Worm (Caenorhabditis elegans): ENCODE measurements around the gene wrt-2.

Gene wrt-2

DNA sequence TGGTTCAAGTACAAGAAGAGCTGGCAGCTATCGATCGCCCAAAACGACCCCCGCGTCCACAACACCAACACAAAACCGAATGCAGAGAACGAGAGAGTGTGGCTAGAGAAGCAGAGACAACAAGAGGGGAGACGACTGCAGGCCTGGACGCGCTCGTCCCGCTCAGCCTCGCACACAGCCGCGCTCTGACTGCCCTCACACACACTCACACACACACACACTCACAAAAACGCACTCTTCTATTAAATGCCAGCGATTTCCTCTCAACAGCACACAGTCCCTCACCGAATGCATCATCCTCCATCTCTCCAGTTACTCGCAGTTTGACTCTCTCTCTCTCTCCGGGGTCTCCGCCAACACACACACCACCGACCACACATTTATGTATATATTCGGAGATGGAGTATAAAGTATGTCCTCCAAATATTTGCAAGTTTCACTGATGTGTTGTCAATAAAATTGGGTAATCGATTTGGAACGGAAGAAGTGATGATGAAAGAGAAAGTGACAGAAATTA, 33.5 kb upstream of the wrt-2 start (continued):
- TF ChIP-seq nhr-67 (tag; optimal IDR thresholded peaks at IDR 0.05) = no peak
- TF ChIP-seq ama-1 (optimal IDR thresholded peaks at IDR 0.05) = peak; percentile 29
- peak; percentile 79 for TF ChIP-seq nhr-23 (tag; optimal IDR thresholded peaks at IDR 0.05)
- TF ChIP-seq jun-1 (tag; optimal IDR thresholded peaks at IDR 0.05) = peak; percentile 96
- TF ChIP-seq nhr-237 (tag; optimal IDR thresholded peaks at IDR 0.05) = no peak
- peak; percentile 87 for TF ChIP-seq nhr-11 (tag; optimal IDR thresholded peaks at IDR 0.05)
- peak; percentile 43 for TF ChIP-seq R02D3.7 (tag; optimal IDR thresholded peaks at IDR 0.05)
- peak; percentile 90 for TF ChIP-seq unc-62 (GFP tag; optimal IDR thresholded peaks at IDR 0.05)
- peak; percentile 86 for TF ChIP-seq egl-27 (tag; optimal IDR thresholded peaks at IDR 0.05)
- TF ChIP-seq fkh-2 (tag; optimal IDR thresholded peaks at IDR 0.05) = peak; percentile 28
- no peak for TF ChIP-seq mml-1 (tag; optimal IDR thresholded peaks at IDR 0.05)

- TF ChIP-seq ceh-28 (tag; optimal IDR thresholded peaks at IDR 0.05) (no peak), jun-1 (tag; optimal IDR thresholded peaks at IDR 0.05) (no peak), mml-1 (tag; optimal IDR thresholded peaks at IDR 0.05) (no peak), snpc-4 (tag; optimal IDR thresholded peaks at IDR 0.05) (no peak), eor-1 (tag; optimal IDR thresholded peaks at IDR 0.05) (no peak), pqm-1 (tag; optimal IDR thresholded peaks at IDR 0.05) (peak; percentile 47), mdl-1 (tag; optimal IDR thresholded peaks at IDR 0.05) (no peak)
These were observed 32.8 kb upstream of the wrt-2 start, which contains the start of gene spc-1 for ce11 chrX:3126979-3127378. Gene spc-1, minus strand, starts transcription at chrX:3127079.

- TF ChIP-seq skn-1 (tag; optimal IDR thresholded peaks at IDR 0.05) = no peak
- TF ChIP-seq egl-5 (tag; optimal IDR thresholded peaks at IDR 0.05) = no peak
- no peak for TF ChIP-seq mdl-1 (tag; optimal IDR thresholded peaks at IDR 0.05)
- no peak for TF ChIP-seq pha-4 (tag; optimal IDR thresholded peaks at IDR 0.05)
- TF ChIP-seq ztf-11 (tag; optimal IDR thresholded peaks at IDR 0.05) = no peak
- TF ChIP-seq lin-39 (tag; optimal IDR thresholded peaks at IDR 0.05) = peak; percentile 89
- TF ChIP-seq fkh-10 (GFP tag; optimal IDR thresholded peaks at IDR 0.05) = peak; percentile 12
- peak; percentile 54 for TF ChIP-seq hmg-11 (tag; optimal IDR thresholded peaks at IDR 0.05)
- TF ChIP-seq nhr-67 (tag; optimal IDR thresholded peaks at IDR 0.05) = no peak
- peak; percentile 49 for TF ChIP-seq nfya-1 (tag; optimal IDR thresholded peaks at IDR 0.05; ENCODE audit: insufficient read depth)
- TF ChIP-seq nhr-43 (tag; optimal IDR thresholded peaks at IDR 0.05; ENCODE audit: poor library complexity, severe bottlenecking) = no peak
- TF ChIP-seq R02D3.7 (tag; optimal IDR thresholded peaks at IDR 0.05) = no peak
These were observed 32.1 kb upstream of the wrt-2 start for ce11 chrX:3126233-3126632.

DNA sequence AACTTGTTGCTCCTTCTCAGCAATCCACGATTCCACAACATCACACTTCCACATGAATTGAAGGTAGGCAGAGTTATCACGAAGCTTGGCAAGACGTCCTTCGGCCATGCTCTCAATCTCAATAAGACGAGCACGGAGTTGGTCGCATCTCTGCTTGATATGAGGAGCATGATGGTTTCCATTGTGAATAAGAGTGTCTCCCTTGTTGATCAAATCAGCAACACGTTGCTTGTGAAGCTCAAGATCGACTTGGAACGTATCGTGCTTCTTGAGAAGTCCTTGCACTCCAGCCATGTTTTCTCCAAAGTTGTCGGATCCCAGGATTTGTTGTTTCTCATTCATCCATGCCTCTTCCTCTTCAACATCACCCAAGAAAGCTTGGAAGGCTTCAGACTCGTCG, 25.5 kb upstream of the wrt-2 start:
- TF ChIP-seq zag-1 (tag; optimal IDR thresholded peaks at IDR 0.05) = no peak
- TF ChIP-seq aly-2 (tag; optimal IDR thresholded peaks at IDR 0.05) = no peak
- TF ChIP-seq fos-1 (tag; optimal IDR thresholded peaks at IDR 0.05) = no peak
- TF ChIP-seq elt-3 (tag; optimal IDR thresholded peaks at IDR 0.05) = no peak
- no peak for TF ChIP-seq tbx-2 (tag; optimal IDR thresholded peaks at IDR 0.05)
- no peak for TF ChIP-seq mml-1 (tag; optimal IDR thresholded peaks at IDR 0.05)
- no peak for TF ChIP-seq lin-39 (tag; optimal IDR thresholded peaks at IDR 0.05)
- no peak for TF ChIP-seq ceh-28 (tag; optimal IDR thresholded peaks at IDR 0.05)
- no peak for TF ChIP-seq ceh-82 (tag; optimal IDR thresholded peaks at IDR 0.05)
- TF ChIP-seq R02D3.7 (tag; optimal IDR thresholded peaks at IDR 0.05) = no peak
- TF ChIP-seq nhr-43 (tag; optimal IDR thresholded peaks at IDR 0.05; ENCODE audit: poor library complexity, severe bottlenecking) = no peak
- no peak for TF ChIP-seq lsy-12 (tag; optimal IDR thresholded peaks at IDR 0.05)
- no peak for TF ChIP-seq nhr-11 (tag; optimal IDR thresholded peaks at IDR 0.05)
- TF ChIP-seq egl-27 (tag; optimal IDR thresholded peaks at IDR 0.05) = no peak
- TF ChIP-seq pha-4 (tag; optimal IDR thresholded peaks at IDR 0.05) = no peak
- TF ChIP-seq daf-12 (tag; optimal IDR thresholded peaks at IDR 0.05) = no peak
- TF ChIP-seq hmg-11 (tag; optimal IDR thresholded peaks at IDR 0.05) = no peak
- TF ChIP-seq nfya-1 (tag; optimal IDR thresholded peaks at IDR 0.05; ENCODE audit: insufficient read depth) = no peak
- no peak for TF ChIP-seq ceh-16 (tag; optimal IDR thresholded peaks at IDR 0.05)
